Fruit fly (Drosophila melanogaster) whole organism, embryonic: Measurements from ENCODE around the gene Tcs6.

Source experiments
- Blimp-1 ChIP-seq: fragments of 200-800 bp; sonication (Bioruptor generic); optimal IDR thresholded peaks from 3 replicates; lab custom pipeline; 2018; ENCODE audit warnings: missing biosample characterization, missing genetic modification characterization, mild to moderate bottlenecking, moderate library complexity, missing genetic modification reagents
- C15 ChIP-seq: fragments of 200-800 bp; sonication (Bioruptor generic); IDR thresholded peaks from 3 replicates; pipeline ENCODE4 v1.3.6; 2022; ENCODE audit warnings: missing biosample characterization, missing genetic modification characterization
- CG10267 ChIP-seq: fragments of 200-800 bp; sonication (Bioruptor generic); optimal IDR thresholded peaks from 2 replicates; lab custom pipeline; 2018; ENCODE audit warnings: missing biosample characterization, mild to moderate bottlenecking, missing genetic modification characterization, moderate library complexity
- CG10366 ChIP-seq: fragments of 200-800 bp; sonication (Bioruptor generic); IDR thresholded peaks from 2 replicates; pipeline ENCODE4 v1.3.6; 2022; ENCODE audit warnings: missing biosample characterization, missing genetic modification characterization
- CG11247 ChIP-seq: fragments of 200-800 bp; sonication (Bioruptor generic); IDR thresholded peaks from 2 replicates; pipeline ENCODE4 v1.3.6; 2022; ENCODE audit warnings: missing biosample characterization, missing genetic modification characterization
- CG11398 ChIP-seq: fragments of 200-800 bp; sonication (Bioruptor generic); optimal IDR thresholded peaks from 2 replicates; lab custom pipeline; 2016; ENCODE audit warnings: missing biosample characterization, missing genetic modification characterization
- CG11504 ChIP-seq: fragments of 200-800 bp; sonication (Bioruptor generic); optimal IDR thresholded peaks from 3 replicates; lab custom pipeline; 2019; ENCODE audit warnings: missing biosample characterization, mild to moderate bottlenecking, missing genetic modification characterization, moderate library complexity
- CG13894 ChIP-seq: fragments of 200-800 bp; sonication (Bioruptor generic); optimal IDR thresholded peaks from 3 replicates; lab custom pipeline; 2018; ENCODE audit warnings: missing biosample characterization, mild to moderate bottlenecking, missing genetic modification characterization, moderate library complexity
- CG1529 ChIP-seq: fragments of 200-800 bp; sonication (Bioruptor generic); optimal IDR thresholded peaks from 3 replicates; lab custom pipeline; 2018; ENCODE audit warnings: missing biosample characterization, missing genetic modification characterization
- CG16815 ChIP-seq: fragments of 200-800 bp; sonication (Bioruptor generic); optimal IDR thresholded peaks from 3 replicates; lab custom pipeline; 2017; ENCODE audit warnings: missing biosample characterization, mild to moderate bottlenecking, missing genetic modification characterization
- CG1792 ChIP-seq: fragments of 200-800 bp; sonication (Bioruptor generic); optimal IDR thresholded peaks from 2 replicates; lab custom pipeline; 2016; ENCODE audit warnings: missing biosample characterization, missing genetic modification characterization
- CG1832 ChIP-seq: fragments of 200-800 bp; sonication (Bioruptor generic); optimal IDR thresholded peaks from 2 replicates; lab custom pipeline; 2017; ENCODE audit warnings: missing biosample characterization, mild to moderate bottlenecking, missing genetic modification characterization, inconsistent platforms
- CG2889 ChIP-seq: fragments of 200-800 bp; sonication (Bioruptor generic); IDR thresholded peaks from 3 replicates; pipeline ENCODE4 v1.3.6; 2022; ENCODE audit warnings: missing biosample characterization, missing genetic modification characterization
- CG30403 ChIP-seq: fragments of 200-800 bp; sonication (Bioruptor generic); optimal IDR thresholded peaks from 3 replicates; lab custom pipeline; 2016; ENCODE audit warnings: missing biosample characterization, missing genetic modification characterization
- CG3163 ChIP-seq: fragments of 200-800 bp; sonication (Bioruptor generic); optimal IDR thresholded peaks from 3 replicates; lab custom pipeline; 2016; ENCODE audit warnings: missing biosample characterization, missing genetic modification characterization
- CG34422 ChIP-seq: fragments of 200-800 bp; sonication (Bioruptor generic); IDR thresholded peaks from 3 replicates; pipeline ENCODE4 v1.3.6; 2022; ENCODE audit warnings: missing biosample characterization, missing genetic modification characterization
- CG4360 ChIP-seq: fragments of 200-800 bp; sonication (Bioruptor generic); IDR thresholded peaks from 2 replicates; pipeline ENCODE4 v1.3.6; 2022; ENCODE audit warnings: missing biosample characterization, missing genetic modification characterization
- CG4617 ChIP-seq: fragments of 200-800 bp; sonication (Bioruptor generic); optimal IDR thresholded peaks from 3 replicates; lab custom pipeline; 2016; ENCODE audit warnings: missing biosample characterization, missing genetic modification characterization, borderline replicate concordance
- CG6813 ChIP-seq: fragments of 200-800 bp; sonication (Bioruptor generic); optimal IDR thresholded peaks from 2 replicates; lab custom pipeline; 2017; ENCODE audit warnings: missing biosample characterization, missing genetic modification characterization, mild to moderate bottlenecking, moderate library complexity, missing genetic modification reagents
- CG7357 ChIP-seq: fragments of 200-800 bp; sonication (Bioruptor generic); IDR thresholded peaks from 3 replicates; pipeline ENCODE4 v1.3.6; 2022; ENCODE audit warnings: missing biosample characterization, missing genetic modification characterization
- CG7556 ChIP-seq: fragments of 200-800 bp; sonication (Bioruptor generic); optimal IDR thresholded peaks from 2 replicates; lab custom pipeline; 2017; ENCODE audit warnings: missing biosample characterization, mild to moderate bottlenecking, missing genetic modification characterization
- CG8359 ChIP-seq: fragments of 200-800 bp; sonication (Bioruptor generic); optimal IDR thresholded peaks from 2 replicates; lab custom pipeline; 2017; ENCODE audit warnings: missing biosample characterization, mild to moderate bottlenecking, missing genetic modification characterization, borderline replicate concordance
- CG8924 ChIP-seq: fragments of 200-800 bp; optimal IDR thresholded peaks from 3 replicates; lab custom pipeline; 2019; ENCODE audit warnings: missing biosample characterization, mild to moderate bottlenecking, missing genetic modification characterization, moderate library complexity
- CG9215 ChIP-seq: fragments of 200-800 bp; sonication (Bioruptor generic); IDR thresholded peaks from 2 replicates; pipeline ENCODE4 v1.3.6; 2022; ENCODE audit warnings: missing biosample characterization, missing genetic modification characterization
- Deaf1 ChIP-seq: fragments of 200-800 bp; optimal IDR thresholded peaks from 3 replicates; lab custom pipeline; 2019; ENCODE audit warnings: missing biosample characterization, mild to moderate bottlenecking, missing genetic modification characterization, moderate library complexity
- Dip3 ChIP-seq: fragments of 200-800 bp; sonication (Bioruptor generic); optimal IDR thresholded peaks from 3 replicates; lab custom pipeline; 2016; ENCODE audit warnings: missing biosample characterization, missing genetic modification characterization
- HmgD ChIP-seq: fragments of 200-800 bp; sonication (Bioruptor generic); optimal IDR thresholded peaks from 3 replicates; lab custom pipeline; 2016; ENCODE audit warnings: missing biosample characterization, missing genetic modification characterization
- Hmr ChIP-seq: fragments of 200-800 bp; sonication (Bioruptor generic); optimal IDR thresholded peaks from 3 replicates; lab custom pipeline; 2017; ENCODE audit warnings: mild to moderate bottlenecking, missing biosample characterization, missing genetic modification reagents, missing genetic modification characterization
- Hr78 ChIP-seq, 2 experiments: fragments of 200-800 bp in 1 of 2; fragments of >200 bp in 1 of 2; sonication (Bioruptor generic) in 1 of 2; optimal IDR thresholded peaks; 2 replicates each; lab custom pipeline; 2017 to 2019; ENCODE audit warnings: missing biosample characterization in 2 of 2, missing genetic modification characterization in 2 of 2, mild to moderate bottlenecking in 1 of 2, moderate library complexity in 1 of 2
- NC2α ChIP-seq: fragments of 200-800 bp; sonication (Bioruptor generic); optimal IDR thresholded peaks from 2 replicates; lab custom pipeline; 2016; ENCODE audit warnings: missing biosample characterization, missing genetic modification characterization
- Oaz ChIP-seq: fragments of 200-800 bp; sonication (Bioruptor generic); IDR thresholded peaks from 2 replicates; pipeline ENCODE4 v1.3.6; 2022; ENCODE audit warnings: missing biosample characterization, missing genetic modification characterization
- Opbp ChIP-seq: fragments of 200-800 bp; sonication (Bioruptor generic); IDR thresholded peaks from 3 replicates; pipeline ENCODE4 v1.3.6; 2022; ENCODE audit warnings: missing biosample characterization, missing genetic modification characterization; ENCODE audit not compliant: partially characterized antibody
- Ptx1 ChIP-seq: fragments of 200-800 bp; sonication (Bioruptor generic); IDR thresholded peaks from 2 replicates; pipeline ENCODE4 v1.3.6; 2022; ENCODE audit warnings: missing biosample characterization, missing genetic modification characterization
- Stat92E ChIP-seq, 3 experiments: fragments of >200 bp in 2 of 3; fragments of 200-800 bp in 1 of 3; sonication (Bioruptor generic) in 1 of 3; optimal IDR thresholded peaks; 2 replicates each; lab custom pipeline; 2017 to 2019; ENCODE audit warnings: missing biosample characterization in 3 of 3, missing genetic modification characterization in 3 of 3, mild to moderate bottlenecking in 1 of 3, moderate library complexity in 1 of 3
- btn ChIP-seq: fragments of 200-800 bp; sonication (Bioruptor generic); optimal IDR thresholded peaks from 2 replicates; lab custom pipeline; 2016; ENCODE audit warnings: missing biosample characterization, missing genetic modification characterization
- caup ChIP-seq: fragments of 200-800 bp; sonication (Bioruptor generic); optimal IDR thresholded peaks from 3 replicates; lab custom pipeline; 2017; ENCODE audit warnings: missing biosample characterization, mild to moderate bottlenecking, missing genetic modification characterization, moderate library complexity; ENCODE audit not compliant: severe bottlenecking
- dm ChIP-seq: fragments of 200-800 bp; sonication (Bioruptor generic); optimal IDR thresholded peaks from 3 replicates; lab custom pipeline; 2016; ENCODE audit warnings: missing biosample characterization, missing genetic modification characterization
- jing ChIP-seq: fragments of 200-800 bp; sonication (Bioruptor generic); optimal IDR thresholded peaks from 2 replicates; lab custom pipeline; 2018; ENCODE audit warnings: missing biosample characterization, mild to moderate bottlenecking, missing genetic modification characterization
- nmo ChIP-seq: fragments of 200-800 bp; sonication (Bioruptor generic); optimal IDR thresholded peaks from 2 replicates; lab custom pipeline; 2018; ENCODE audit warnings: missing biosample characterization, mild to moderate bottlenecking, missing genetic modification characterization, moderate library complexity
- oc ChIP-seq: fragments of 200-800 bp; sonication (Bioruptor generic); optimal IDR thresholded peaks from 2 replicates; lab custom pipeline; 2018; ENCODE audit warnings: missing biosample characterization, mild to moderate bottlenecking, missing genetic modification characterization, moderate library complexity
- pita ChIP-seq: fragments of 200-800 bp; sonication (Bioruptor generic); optimal IDR thresholded peaks from 2 replicates; lab custom pipeline; 2017; ENCODE audit warnings: missing biosample characterization, mild to moderate bottlenecking, missing genetic modification characterization
- pum ChIP-seq: fragments of 200-800 bp; sonication (Bioruptor generic); optimal IDR thresholded peaks from 2 replicates; lab custom pipeline; 2016; ENCODE audit warnings: missing biosample characterization, missing genetic modification characterization
- row ChIP-seq: fragments of 200-800 bp; sonication (Bioruptor generic); IDR thresholded peaks from 3 replicates; pipeline ENCODE4 v1.3.6; 2022; ENCODE audit warnings: missing biosample characterization, missing genetic modification characterization
- sc ChIP-seq, 3 experiments: fragments of >200 bp in 2 of 3; fragments of 200-800 bp in 1 of 3; sonication (Bioruptor generic) in 1 of 3; optimal IDR thresholded peaks; 2 replicates in 2 of 3; 3 replicates in 1 of 3; lab custom pipeline; 2017; ENCODE audit warnings: mild to moderate bottlenecking in 1 of 3, missing biosample characterization in 1 of 3, missing genetic modification characterization in 1 of 3, missing genetic modification reagents in 1 of 3
- sd ChIP-seq: fragments of 200-800 bp; sonication (Bioruptor generic); optimal IDR thresholded peaks from 3 replicates; lab custom pipeline; 2018; ENCODE audit warnings: missing biosample characterization, mild to moderate bottlenecking, missing genetic modification characterization, moderate library complexity
- sr ChIP-seq: fragments of 200-800 bp; sonication (Bioruptor generic); IDR thresholded peaks from 3 replicates; pipeline ENCODE4 v1.3.6; 2022; ENCODE audit warnings: missing biosample characterization, missing genetic modification characterization
- tll ChIP-seq, 2 experiments: fragments of 200-800 bp in 1 of 2; fragments of >200 bp in 1 of 2; sonication (Bioruptor generic) in 1 of 2; optimal IDR thresholded peaks; 2 replicates each; lab custom pipeline; 2017 to 2019; ENCODE audit warnings: missing biosample characterization in 2 of 2, missing genetic modification characterization in 2 of 2, mild to moderate bottlenecking in 1 of 2, moderate library complexity in 1 of 2
- unc-4 ChIP-seq: fragments of 200-800 bp; sonication (Bioruptor generic); IDR thresholded peaks from 2 replicates; pipeline ENCODE4 v1.3.6; 2022; ENCODE audit warnings: missing biosample characterization, missing genetic modification characterization; ENCODE audit not compliant: partially characterized antibody
- wor ChIP-seq: fragments of 200-800 bp; sonication (Bioruptor generic); IDR thresholded peaks from 2 replicates; pipeline ENCODE4 v1.3.6; 2022; ENCODE audit warnings: missing biosample characterization, missing genetic modification characterization

Gene Tcs6

dm6 chr3R:26105924-26106494, 48.0 kb upstream of the Tcs6 start (continued):
- no peak for TF ChIP-seq CG1832
- no peak for TF ChIP-seq Dip3 (GFP tag; lab: Kevin White, UChicago)
- TF ChIP-seq tll (GFP tag; optimal IDR thresholded peaks at IDR 0.05; lab: Kevin White, UChicago) = no peak
- no peak for TF ChIP-seq C15 (GFP tag; lab: Robert Waterston, UW)
- no peak for TF ChIP-seq CG8359
- peak; percentile 74 for TF ChIP-seq CG13894 (tag; lab: Kevin White, UChicago)
- peak; percentile 71 for TF ChIP-seq CG6813
- peak; percentile 54 for TF ChIP-seq nmo (GFP tag; lab: Kevin White, UChicago)
- TF ChIP-seq Oaz = peak; percentile 45; the same call in 1 of the 2 replicates
- peak; percentile 87 for TF ChIP-seq Ptx1 (GFP tag; lab: Robert Waterston, UW)
- TF ChIP-seq CG7556 = peak; percentile 26
- no peak for TF ChIP-seq CG16815 (GFP tag; lab: Kevin White, UChicago)
- no peak for TF ChIP-seq sc (optimal IDR thresholded peaks at IDR 0.05; lab: Kevin White, UChicago)
- no peak for TF ChIP-seq sc (GFP tag; optimal IDR thresholded peaks at IDR 0.05; lab: Kevin White, UChicago)
- TF ChIP-seq CG30403 = peak; percentile 51
- no peak for TF ChIP-seq btn (GFP tag; lab: Kevin White, UChicago)
- TF ChIP-seq CG9215 (GFP tag; lab: Robert Waterston, UW) = peak; percentile 59
- no peak for TF ChIP-seq CG1529 (GFP tag; lab: Kevin White, UChicago)
- peak; percentile 75 for TF ChIP-seq Hmr (GFP tag; lab: Kevin White, UChicago)
- TF ChIP-seq CG1792 (GFP tag; lab: Kevin White, UChicago) = no peak
- no peak for TF ChIP-seq CG4617
- no peak for TF ChIP-seq Stat92E (GFP tag; optimal IDR thresholded peaks at IDR 0.05; lab: Kevin White, UChicago)
- no peak for TF ChIP-seq pum (GFP tag; lab: Kevin White, UChicago)
- TF ChIP-seq CG11398 = no peak
- TF ChIP-seq caup = peak; percentile 68
- no peak for TF ChIP-seq CG4360
- no peak for TF ChIP-seq sd (tag; lab: Kevin White, UChicago)
- no peak for TF ChIP-seq pita (GFP tag; lab: Kevin White, UChicago)
- no peak for TF ChIP-seq CG3163 (GFP tag; lab: Kevin White, UChicago)
- no peak for TF ChIP-seq jing
- no peak for TF ChIP-seq oc (tag; lab: Kevin White, UChicago)
- TF ChIP-seq CG34422 (GFP tag; lab: Robert Waterston, UW) = peak; percentile 80
- no peak for TF ChIP-seq wor (GFP tag; lab: Robert Waterston, UW)
- peak; percentile 31 for TF ChIP-seq CG8924 (tag; lab: Kevin White, UChicago)
- TF ChIP-seq CG2889 (GFP tag; lab: Robert Waterston, UW) = no peak
- no peak for TF ChIP-seq Opbp (GFP tag; lab: Robert Waterston, UW)
- no peak for TF ChIP-seq HmgD (GFP tag; lab: Kevin White, UChicago)
- TF ChIP-seq sr (GFP tag; lab: Robert Waterston, UW) = no peak
- TF ChIP-seq CG11504 (tag; lab: Kevin White, UChicago) = peak; percentile 99
- peak; percentile 82 for TF ChIP-seq CG11247 (GFP tag; lab: Robert Waterston, UW)
- TF ChIP-seq CG7357 (GFP tag; lab: Robert Waterston, UW) = peak; percentile 48
- peak; percentile 2 for TF ChIP-seq CG10267 (tag; lab: Kevin White, UChicago)
- TF ChIP-seq CG10366 = peak; percentile 83
- TF ChIP-seq unc-4 (GFP tag; lab: Robert Waterston, UW) = no peak
- peak; percentile 34 for TF ChIP-seq Blimp-1 (GFP tag; lab: Kevin White, UChicago)
- TF ChIP-seq row (GFP tag; lab: Robert Waterston, UW) = peak; percentile 77
- TF ChIP-seq Deaf1 (tag; lab: Kevin White, UChicago) = peak; percentile 57
- no peak for TF ChIP-seq NC2α (GFP tag; lab: Kevin White, UChicago)
- TF ChIP-seq dm (GFP tag; lab: Kevin White, UChicago) = no peak
- TF ChIP-seq Hr78 (GFP tag; optimal IDR thresholded peaks at IDR 0.05; lab: Kevin White, UChicago) = peak in 1 of 2 experiments; percentile 2
